Worm (Caenorhabditis elegans) whole organism, young adult: ENCODE measurements around the gene F55A11.6.
A peak's percentile ranks its signal among the peaks of the same experiment; 100 is the strongest.

Experiments used
- B0035.1 ChIP-seq: sonication (generic microtip); optimal IDR thresholded peaks from 2 replicates; lab custom pipeline; 2016; ENCODE audit warnings: missing genetic modification characterization, mild to moderate bottlenecking, missing compliant biosample characterization, missing genotype, missing genetic modification reagents
- B0261.1 ChIP-seq: sonication (generic microtip); optimal IDR thresholded peaks from 2 replicates; lab custom pipeline; 2016; ENCODE audit warnings: mild to moderate bottlenecking, missing genetic modification characterization, moderate library complexity, missing compliant biosample characterization
- B0336.3 ChIP-seq: fragments of 200-800 bp; sonication (Bioruptor generic); IDR thresholded peaks from 2 replicates; pipeline ENCODE4 v1.3.6; 2022; ENCODE audit warnings: missing genetic modification characterization, missing compliant biosample characterization
- C06A6.2 ChIP-seq: fragments of 200-800 bp; sonication (Bioruptor generic); conservative IDR thresholded peaks from 2 replicates; pipeline ENCODE4 v1.3.6; 2022; ENCODE audit warnings: missing genetic modification characterization, missing compliant biosample characterization
- C17E4.6 ChIP-seq: fragments of 200-800 bp; sonication (Bioruptor generic); IDR thresholded peaks from 2 replicates; pipeline ENCODE4 v1.3.6; 2022; ENCODE audit warnings: missing genetic modification reagents, missing genetic modification characterization, missing compliant biosample characterization
- D2030.7 ChIP-seq: fragments of 200-800 bp; sonication (Bioruptor generic); IDR thresholded peaks from 2 replicates; pipeline ENCODE4 v1.3.6; 2022; ENCODE audit warnings: missing genetic modification reagents, missing genetic modification characterization, missing compliant biosample characterization
- F39B2.1 ChIP-seq: fragments of 200-800 bp; sonication (Bioruptor generic); IDR thresholded peaks from 2 replicates; pipeline ENCODE4 v1.3.6; 2022; ENCODE audit warnings: missing genetic modification reagents, missing genetic modification characterization, missing compliant biosample characterization
- F57C9.4 ChIP-seq: sonication (generic microtip); optimal IDR thresholded peaks from 2 replicates; lab custom pipeline; 2017; ENCODE audit warnings: mild to moderate bottlenecking, missing genetic modification characterization, missing compliant biosample characterization
- T07F8.4 ChIP-seq: sonication (generic microtip); optimal IDR thresholded peaks from 2 replicates; lab custom pipeline; 2016; ENCODE audit warnings: mild to moderate bottlenecking, missing genetic modification characterization, moderate library complexity, missing compliant biosample characterization
- T26A5.8 ChIP-seq: sonication (generic microtip); optimal IDR thresholded peaks from 2 replicates; lab custom pipeline; 2016; ENCODE audit warnings: missing genetic modification characterization, missing compliant biosample characterization
- Y53G8AR.9 ChIP-seq: fragments of 200-800 bp; sonication (Bioruptor generic); conservative IDR thresholded peaks from 2 replicates; pipeline ENCODE4 v1.3.6; 2022; ENCODE audit warnings: missing genetic modification reagents, missing genetic modification characterization, missing compliant biosample characterization
- Y56A3A.18 ChIP-seq: fragments of 200-800 bp; sonication (Bioruptor generic); IDR thresholded peaks from 2 replicates; pipeline ENCODE4 v1.3.6; 2022; ENCODE audit warnings: missing genetic modification reagents, missing genetic modification characterization, missing compliant biosample characterization
- Y95B8A.8 ChIP-seq: fragments of 200-800 bp; sonication (Bioruptor generic); IDR thresholded peaks from 2 replicates; pipeline ENCODE4 v1.3.6; 2022; ENCODE audit warnings: missing genetic modification reagents, missing genetic modification characterization, missing compliant biosample characterization
- ZK185.1 ChIP-seq: sonication (generic microtip); optimal IDR thresholded peaks from 2 replicates; lab custom pipeline; 2016; ENCODE audit warnings: mild to moderate bottlenecking, missing genetic modification characterization, missing compliant biosample characterization; ENCODE audit not compliant: poor library complexity, severe bottlenecking
- akir-1 ChIP-seq: fragments of 200-800 bp; sonication (Bioruptor generic); optimal IDR thresholded peaks from 2 replicates; lab custom pipeline; 2018; ENCODE audit warnings: mild to moderate bottlenecking, missing genetic modification characterization, moderate library complexity, missing compliant biosample characterization
- atf-7 ChIP-seq: sonication (generic microtip); optimal IDR thresholded peaks from 2 replicates; lab custom pipeline; 2017; ENCODE audit warnings: mild to moderate bottlenecking, missing genetic modification characterization, missing compliant biosample characterization
- attf-3 ChIP-seq: fragments of 200-800 bp; sonication (Bioruptor generic); conservative IDR thresholded peaks from 2 replicates; pipeline ENCODE4 v1.3.6; 2022; ENCODE audit warnings: missing genetic modification reagents, missing genetic modification characterization, missing compliant biosample characterization
- bed-1 ChIP-seq: fragments of 200-800 bp; sonication (Bioruptor generic); IDR thresholded peaks from 2 replicates; pipeline ENCODE4 v1.3.6; 2022; ENCODE audit warnings: missing genetic modification reagents, missing genetic modification characterization, missing compliant biosample characterization
- bed-2 ChIP-seq: fragments of 200-800 bp; sonication (Bioruptor generic); IDR thresholded peaks from 2 replicates; pipeline ENCODE4 v1.3.6; 2022; ENCODE audit warnings: missing genetic modification reagents, missing genetic modification characterization, missing compliant biosample characterization
- dpff-1 ChIP-seq: sonication (generic microtip); optimal IDR thresholded peaks from 2 replicates; lab custom pipeline; 2017; ENCODE audit warnings: mild to moderate bottlenecking, missing genetic modification characterization, missing compliant biosample characterization
- efl-1 ChIP-seq: fragments of 150-350 bp; optimal IDR thresholded peaks from 2 replicates; lab custom pipeline; 2014; ENCODE audit warnings: missing biosample characterization, missing genetic modification reagents, missing genetic modification characterization
- ekl-4 ChIP-seq: fragments of 200-800 bp; sonication (Bioruptor generic); IDR thresholded peaks from 2 replicates; pipeline ENCODE4 v1.3.6; 2022; ENCODE audit warnings: missing genetic modification reagents, missing genetic modification characterization, missing compliant biosample characterization
- ets-4 ChIP-seq: fragments of 200-800 bp; sonication (Bioruptor generic); optimal IDR thresholded peaks from 2 replicates; lab custom pipeline; 2018; ENCODE audit warnings: mild to moderate bottlenecking, missing genetic modification characterization, missing compliant biosample characterization
- fkh-3 ChIP-seq: sonication (generic microtip); optimal IDR thresholded peaks from 2 replicates; lab custom pipeline; 2016; ENCODE audit warnings: mild to moderate bottlenecking, missing genetic modification characterization, missing compliant biosample characterization
- gei-17 ChIP-seq: fragments of 200-800 bp; sonication (Bioruptor generic); optimal IDR thresholded peaks from 2 replicates; lab custom pipeline; 2018; ENCODE audit warnings: mild to moderate bottlenecking, missing genetic modification characterization, missing compliant biosample characterization
- hmg-20 ChIP-seq: fragments of 200-800 bp; sonication (Bioruptor generic); IDR thresholded peaks from 2 replicates; pipeline ENCODE4 v1.3.6; 2022; ENCODE audit warnings: missing genetic modification reagents, missing genetic modification characterization, missing compliant biosample characterization
- hrde-1 ChIP-seq: sonication (generic microtip); optimal IDR thresholded peaks from 2 replicates; lab custom pipeline; 2016; ENCODE audit warnings: missing genetic modification characterization, mild to moderate bottlenecking, missing compliant biosample characterization, moderate library complexity, missing genotype, missing genetic modification reagents, borderline replicate concordance
- lag-1 ChIP-seq: fragments of 200-800 bp; sonication (Bioruptor generic); IDR thresholded peaks from 2 replicates; pipeline ENCODE4 v1.3.6; 2022; ENCODE audit warnings: missing genetic modification reagents, missing genetic modification characterization, missing compliant biosample characterization
- lir-1 ChIP-seq: fragments of 200-800 bp; sonication (Bioruptor generic); conservative IDR thresholded peaks from 2 replicates; pipeline ENCODE4 v1.3.6; 2022; ENCODE audit warnings: missing genetic modification reagents, missing genetic modification characterization, missing compliant biosample characterization
- madf-10 ChIP-seq: sonication (generic microtip); optimal IDR thresholded peaks from 2 replicates; lab custom pipeline; 2016; ENCODE audit warnings: mild to moderate bottlenecking, missing genetic modification characterization, missing compliant biosample characterization
- madf-6 ChIP-seq: fragments of 200-800 bp; sonication (Bioruptor generic); IDR thresholded peaks from 2 replicates; pipeline ENCODE4 v1.3.6; 2022; ENCODE audit warnings: missing genetic modification reagents, missing genetic modification characterization, missing compliant biosample characterization
- mcd-1 ChIP-seq: fragments of 200-800 bp; sonication (Bioruptor generic); IDR thresholded peaks from 2 replicates; pipeline ENCODE4 v1.3.6; 2022; ENCODE audit warnings: missing genetic modification reagents, missing genetic modification characterization, missing compliant biosample characterization
- mel-28 ChIP-seq: sonication (generic microtip); optimal IDR thresholded peaks from 2 replicates; lab custom pipeline; 2016; ENCODE audit warnings: borderline replicate concordance, mild to moderate bottlenecking, missing genetic modification characterization, missing compliant biosample characterization
- nhr-27 ChIP-seq: fragments of 200-800 bp; sonication (Bioruptor generic); optimal IDR thresholded peaks from 2 replicates; lab custom pipeline; 2018; ENCODE audit warnings: mild to moderate bottlenecking, missing genetic modification characterization, moderate library complexity, missing compliant biosample characterization
- pbrm-1 ChIP-seq: fragments of 200-800 bp; sonication (Bioruptor generic); IDR thresholded peaks from 2 replicates; pipeline ENCODE4 v1.3.6; 2022; ENCODE audit warnings: missing genetic modification reagents, missing genetic modification characterization, missing compliant biosample characterization
- rcor-1 ChIP-seq: fragments of 200-800 bp; sonication (Bioruptor generic); IDR thresholded peaks from 2 replicates; pipeline ENCODE4 v1.3.6; 2022; ENCODE audit warnings: missing genetic modification reagents, missing genetic modification characterization, missing compliant biosample characterization
- rec-8 ChIP-seq, 2 experiments: sonication (generic microtip); optimal IDR thresholded peaks; 2 replicates each; lab custom pipeline; 2016; ENCODE audit warnings: mild to moderate bottlenecking in 2 of 2, missing genetic modification characterization in 2 of 2, missing genetic modification reagents in 2 of 2, missing genotype in 2 of 2, missing biosample characterization in 1 of 2, missing compliant biosample characterization in 1 of 2, moderate library complexity in 1 of 2
- rpc-1 ChIP-seq, 2 experiments: fragments of 150-350 bp in 1 of 2; sonication (generic microtip) in 1 of 2; optimal IDR thresholded peaks; 2 replicates each; lab custom pipeline; 2014 to 2018; ENCODE audit warnings: missing biosample characterization in 1 of 2, missing genetic modification characterization in 1 of 2, missing genetic modification reagents in 1 of 2, missing genotype in 1 of 2
- sea-2 ChIP-seq: fragments of 200-800 bp; sonication (Bioruptor generic); IDR thresholded peaks from 2 replicates; pipeline ENCODE4 v1.3.6; 2022; ENCODE audit warnings: missing genetic modification characterization, missing compliant biosample characterization
- snpc-1.3 ChIP-seq: sonication (generic microtip); optimal IDR thresholded peaks from 2 replicates; lab custom pipeline; 2017; ENCODE audit warnings: missing genetic modification characterization, mild to moderate bottlenecking, missing compliant biosample characterization, antibody characterized with exemption, moderate library complexity, missing genotype, missing genetic modification reagents; ENCODE audit not compliant: insufficient read depth
- tbp1 ChIP-seq: fragments of 200-800 bp; sonication (Bioruptor generic); optimal IDR thresholded peaks from 2 replicates; lab custom pipeline; 2018; ENCODE audit warnings: mild to moderate bottlenecking, missing genetic modification characterization, missing compliant biosample characterization
- unc-130 ChIP-seq: sonication (generic microtip); optimal IDR thresholded peaks from 2 replicates; lab custom pipeline; 2016; ENCODE audit warnings: missing genetic modification reagents, missing genetic modification characterization, missing compliant biosample characterization
- ztf-18 ChIP-seq: sonication (generic microtip); optimal IDR thresholded peaks from 2 replicates; lab custom pipeline; 2016; ENCODE audit warnings: missing genotype, mild to moderate bottlenecking, missing genetic modification characterization, missing compliant biosample characterization
- ztf-25 ChIP-seq: fragments of 200-800 bp; sonication (Bioruptor generic); IDR thresholded peaks from 2 replicates; pipeline ENCODE4 v1.3.6; 2022; ENCODE audit warnings: missing genetic modification reagents, missing genetic modification characterization, missing compliant biosample characterization
- ztf-26 ChIP-seq: sonication (generic microtip); optimal IDR thresholded peaks from 2 replicates; lab custom pipeline; 2017; ENCODE audit warnings: missing genetic modification characterization, missing compliant biosample characterization
- ztf-6 ChIP-seq: fragments of 200-800 bp; sonication (Bioruptor generic); IDR thresholded peaks from 2 replicates; pipeline ENCODE4 v1.3.6; 2022; ENCODE audit warnings: missing genetic modification reagents, missing genetic modification characterization, missing compliant biosample characterization

Gene F55A11.6

ce11 chrV:11782809-11783440 is 6.3 kb downstream of the F55A11.6 start, which contains the start of gene F55A11.11 (continued):
- TF ChIP-seq unc-130 (GFP tag; lab: Kevin White, UChicago) (peak; percentile 77), tbp1 (peak; percentile 100), ets-4 (GFP tag; lab: Kevin White, UChicago) (peak; percentile 82), sea-2 (GFP tag; lab: Robert Waterston, UW) (peak; percentile 74; the same call in 1 of the 2 replicates), snpc-1.3 (tag; lab: Kevin White, UChicago) (peak; percentile 85), Y53G8AR.9 (GFP tag; lab: Robert Waterston, UW) (peak; percentile 76), nhr-27 (peak; percentile 31), bed-2 (GFP tag; lab: Robert Waterston, UW) (peak; percentile 59; the same call in 1 of the 2 replicates), mcd-1 (GFP tag; lab: Robert Waterston, UW) (no peak; the same call in 1 of the 2 replicates), B0261.1 (peak; percentile 99), D2030.7 (GFP tag; lab: Robert Waterston, UW) (peak; percentile 83), ztf-26 (tag; lab: Kevin White, UChicago) (peak; percentile 92), B0336.3 (GFP tag; lab: Robert Waterston, UW) (peak; percentile 84), bed-1 (GFP tag; lab: Robert Waterston, UW) (0 out of 2 replicates have a peak, but pooled peaks have one; percentile 42), C06A6.2 (GFP tag; lab: Robert Waterston, UW) (peak; percentile 65; the same call in 1 of the 2 replicates), hrde-1 (tag; lab: Kevin White, UChicago) (peak; percentile 92), T07F8.4 (tag; lab: Kevin White, UChicago) (peak; percentile 83), T26A5.8 (tag; lab: Kevin White, UChicago) (peak; percentile 89), rpc-1 (optimal IDR thresholded peaks at IDR 0.05; lab: Kevin White, UChicago) (peak; percentile 97), rpc-1 (tag; optimal IDR thresholded peaks at IDR 0.05; lab: Kevin White, UChicago) (peak; percentile 98), gei-17 (peak; percentile 46), akir-1 (GFP tag; lab: Kevin White, UChicago) (peak; percentile 86), F39B2.1 (GFP tag; lab: Robert Waterston, UW) (no peak), atf-7 (tag; lab: Kevin White, UChicago) (peak; percentile 77), ZK185.1 (tag; lab: Kevin White, UChicago) (peak; percentile 91), Y95B8A.8 (peak; percentile 85; the same call in 1 of the 2 replicates), F57C9.4 (tag; lab: Kevin White, UChicago) (peak; percentile 44), dpff-1 (tag; lab: Kevin White, UChicago) (no peak), C17E4.6 (GFP tag; lab: Robert Waterston, UW) (no peak), madf-10 (tag; lab: Kevin White, UChicago) (peak; percentile 89), lir-1 (GFP tag; lab: Robert Waterston, UW) (peak; percentile 61), ztf-18 (peak; percentile 81), ztf-25 (peak; percentile 87), rec-8 (tag; optimal IDR thresholded peaks at IDR 0.05; lab: Kevin White, UChicago) (peak; percentile 91 to 96), hmg-20 (GFP tag; lab: Robert Waterston, UW) (peak; percentile 71; the same call in 1 of the 2 replicates), attf-3 (peak; percentile 75), B0035.1 (peak; percentile 70), rcor-1 (GFP tag; lab: Robert Waterston, UW) (peak; percentile 84), mel-28 (tag; lab: Kevin White, UChicago) (peak; percentile 57), ztf-6 (GFP tag; lab: Robert Waterston, UW) (peak; percentile 84; the same call in 1 of the 2 replicates), fkh-3 (tag; lab: Kevin White, UChicago) (peak; percentile 94), madf-6 (GFP tag; lab: Robert Waterston, UW) (peak; percentile 82), efl-1 (peak; percentile 6), ekl-4 (peak; percentile 89), lag-1 (GFP tag; lab: Robert Waterston, UW) (no peak), Y56A3A.18 (GFP tag; lab: Robert Waterston, UW) (peak; percentile 89), pbrm-1 (GFP tag; lab: Robert Waterston, UW) (peak; percentile 88)
